Fruit fly (Drosophila melanogaster) whole organism, embryonic: Measurements from ENCODE around the gene SCCRO.

Experiments used
- CG15696 ChIP-seq: fragments of 200-800 bp; sonication (Bioruptor generic); optimal IDR thresholded peaks from 2 replicates; lab custom pipeline; 2019; ENCODE audit warnings: missing biosample characterization, mild to moderate bottlenecking, missing genetic modification characterization, moderate library complexity
- CG4404 ChIP-seq: fragments of 200-800 bp; sonication (Bioruptor generic); IDR thresholded peaks from 2 replicates; pipeline ENCODE4 v1.3.6; 2022; ENCODE audit warnings: missing biosample characterization, missing genetic modification characterization
- ap ChIP-seq: fragments of 200-800 bp; sonication (Bioruptor generic); IDR thresholded peaks from 2 replicates; pipeline ENCODE4 v1.3.6; 2022; ENCODE audit warnings: missing biosample characterization, missing genetic modification characterization

- TF ChIP-seq CG15696 (tag; lab: Kevin White, UChicago) (no peak), ap (GFP tag; lab: Robert Waterston, UW) (no peak), CG4404 (GFP tag; lab: Robert Waterston, UW) (no peak)
Observed at dm6 chr3L:15536550-15536949, 26.7 kb upstream of the SCCRO start.
